Worm (Caenorhabditis elegans) whole organism, L1 larva: ENCODE measurements around the gene C06A6.2.

ENCODE experiments used
- aly-2 ChIP-seq: fragments of 150-350 bp; optimal IDR thresholded peaks from 2 replicates; lab custom pipeline; 2014; ENCODE audit warnings: missing biosample characterization, missing genetic modification characterization
- unc-62 ChIP-seq: fragments of 150-350 bp; optimal IDR thresholded peaks from 2 replicates; lab custom pipeline; 2014; ENCODE audit warnings: missing biosample characterization, missing genetic modification reagents, missing genetic modification characterization

DNA sequence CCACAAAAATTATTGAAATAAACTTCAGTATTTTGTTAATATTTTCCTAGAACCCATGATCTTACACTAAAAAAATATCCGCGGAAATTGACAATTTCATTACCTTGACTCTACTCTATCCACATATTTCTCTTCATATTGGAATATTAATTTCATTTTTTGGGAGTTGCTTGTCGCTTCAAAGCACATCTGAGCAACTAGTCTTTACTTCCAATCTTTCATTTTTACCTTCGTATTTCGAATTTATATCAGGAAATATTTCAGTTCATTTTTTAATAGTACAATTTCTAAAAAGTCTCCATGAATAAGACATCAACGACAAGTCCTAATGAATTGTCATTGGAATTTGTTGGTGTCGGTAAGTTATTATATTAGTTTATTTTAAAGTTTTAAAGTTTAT is 32.6 kb downstream of the C06A6.2 start, which contains the start of gene srt-73:
- no peak for TF ChIP-seq aly-2 (tag; lab: Kevin White, UChicago)
- no peak for TF ChIP-seq unc-62 (GFP tag; lab: Kevin White, UChicago)
